Worm (Caenorhabditis elegans) whole organism, L3 larva: Measurements from ENCODE around the gene col-145.

Experiments
- aly-2 ChIP-seq: fragments of 150-350 bp; optimal IDR thresholded peaks from 2 replicates; lab custom pipeline; 2014; ENCODE audit warnings: missing biosample characterization, missing genetic modification characterization
- ama-1 ChIP-seq: fragments of 150-350 bp; optimal IDR thresholded peaks from 2 replicates; lab custom pipeline; 2018
- ceh-28 ChIP-seq: fragments of 150-350 bp; optimal IDR thresholded peaks from 2 replicates; lab custom pipeline; 2014; ENCODE audit warnings: missing biosample characterization, missing genetic modification reagents, missing genetic modification characterization
- daf-12 ChIP-seq: fragments of 150-350 bp; optimal IDR thresholded peaks from 2 replicates; lab custom pipeline; 2014; ENCODE audit warnings: missing biosample characterization, missing genetic modification reagents, missing genetic modification characterization
- egl-5 ChIP-seq: fragments of 150-350 bp; optimal IDR thresholded peaks from 2 replicates; lab custom pipeline; 2017; ENCODE audit warnings: missing biosample characterization, missing genetic modification reagents, missing genetic modification characterization, inconsistent platforms
- elt-1 ChIP-seq: fragments of 150-350 bp; optimal IDR thresholded peaks from 2 replicates; lab custom pipeline; 2014; ENCODE audit warnings: missing biosample characterization, missing genetic modification characterization
- elt-2 ChIP-seq: sonication (generic microtip); optimal IDR thresholded peaks from 2 replicates; lab custom pipeline; 2016; ENCODE audit warnings: missing genetic modification reagents, mild to moderate bottlenecking, missing genetic modification characterization, missing compliant biosample characterization
- elt-3 ChIP-seq, 3 experiments: fragments of 150-350 bp in 1 of 3; sonication (generic microtip) in 2 of 3; optimal IDR thresholded peaks; 2 replicates in 2 of 3; 4 replicates in 1 of 3; lab custom pipeline; 2014 to 2017; ENCODE audit warnings: missing biosample characterization in 3 of 3, missing genetic modification characterization in 3 of 3
- fos-1 ChIP-seq: fragments of 150-350 bp; optimal IDR thresholded peaks from 2 replicates; lab custom pipeline; 2014; ENCODE audit warnings: missing biosample characterization, missing genetic modification characterization
- hmg-11 ChIP-seq: sonication (generic microtip); optimal IDR thresholded peaks from 2 replicates; lab custom pipeline; 2016; ENCODE audit warnings: missing genetic modification characterization, missing compliant biosample characterization
- jun-1 ChIP-seq: fragments of 150-350 bp; optimal IDR thresholded peaks from 2 replicates; lab custom pipeline; 2014; ENCODE audit warnings: missing biosample characterization, missing genetic modification reagents, missing genetic modification characterization
- lin-15B ChIP-seq: fragments of 150-350 bp; optimal IDR thresholded peaks from 2 replicates; lab custom pipeline; 2014; ENCODE audit warnings: missing biosample characterization, missing genetic modification characterization
- lin-39 ChIP-seq: fragments of 150-350 bp; optimal IDR thresholded peaks from 2 replicates; lab custom pipeline; 2018; ENCODE audit warnings: missing biosample characterization, missing genetic modification reagents, missing genetic modification characterization
- lsy-12 ChIP-seq: sonication (generic microtip); optimal IDR thresholded peaks from 2 replicates; lab custom pipeline; 2016; ENCODE audit warnings: mild to moderate bottlenecking, missing genetic modification characterization, missing compliant biosample characterization
- mdl-1 ChIP-seq: fragments of 150-350 bp; optimal IDR thresholded peaks from 2 replicates; lab custom pipeline; 2014; ENCODE audit warnings: missing biosample characterization, missing genetic modification characterization
- mml-1 ChIP-seq: fragments of 150-350 bp; sonication (generic microtip); optimal IDR thresholded peaks from 3 replicates; lab custom pipeline; 2014; ENCODE audit warnings: missing biosample characterization, missing genetic modification characterization
- nfya-1 ChIP-seq: sonication (generic microtip); optimal IDR thresholded peaks from 2 replicates; lab custom pipeline; 2017; ENCODE audit warnings: missing genetic modification characterization, mild to moderate bottlenecking, missing compliant biosample characterization, antibody characterized with exemption, moderate library complexity; ENCODE audit not compliant: insufficient read depth
- nhr-11 ChIP-seq: fragments of 150-350 bp; optimal IDR thresholded peaks from 2 replicates; lab custom pipeline; 2014; ENCODE audit warnings: missing biosample characterization, missing genetic modification characterization
- nhr-12 ChIP-seq: fragments of 150-350 bp; optimal IDR thresholded peaks from 2 replicates; lab custom pipeline; 2014; ENCODE audit warnings: missing biosample characterization, missing genetic modification characterization
- nhr-23 ChIP-seq: fragments of 150-350 bp; optimal IDR thresholded peaks from 2 replicates; lab custom pipeline; 2014; ENCODE audit warnings: missing biosample characterization, missing genetic modification reagents, missing genetic modification characterization
- nhr-237 ChIP-seq: fragments of 150-350 bp; optimal IDR thresholded peaks from 2 replicates; lab custom pipeline; 2014; ENCODE audit warnings: missing biosample characterization, missing genetic modification characterization
- nhr-28 ChIP-seq: fragments of 150-350 bp; optimal IDR thresholded peaks from 2 replicates; lab custom pipeline; 2014; ENCODE audit warnings: missing biosample characterization, missing genetic modification characterization
- nhr-43 ChIP-seq: sonication (generic microtip); optimal IDR thresholded peaks from 2 replicates; lab custom pipeline; 2016; ENCODE audit warnings: mild to moderate bottlenecking, missing genetic modification characterization, missing compliant biosample characterization; ENCODE audit not compliant: poor library complexity, severe bottlenecking
- nhr-77 ChIP-seq: fragments of 150-350 bp; optimal IDR thresholded peaks from 2 replicates; lab custom pipeline; 2014; ENCODE audit warnings: missing biosample characterization, missing genetic modification characterization
- pha-4 ChIP-seq: fragments of 150-350 bp; optimal IDR thresholded peaks from 2 replicates; lab custom pipeline; 2014; ENCODE audit warnings: missing biosample characterization, missing genetic modification reagents, missing genetic modification characterization
- pqm-1 ChIP-seq: fragments of 150-350 bp; optimal IDR thresholded peaks from 2 replicates; lab custom pipeline; 2017; ENCODE audit warnings: missing biosample characterization, missing genetic modification characterization, inconsistent platforms
- sea-2 ChIP-seq: fragments of 150-350 bp; sonication (generic microtip); optimal IDR thresholded peaks from 4 replicates; lab custom pipeline; 2014; ENCODE audit warnings: missing biosample characterization, missing genetic modification reagents, missing genetic modification characterization
- skn-1 ChIP-seq: fragments of 150-350 bp; optimal IDR thresholded peaks from 2 replicates; lab custom pipeline; 2014; ENCODE audit warnings: missing biosample characterization, missing genetic modification characterization
- snpc-4 ChIP-seq: fragments of 150-350 bp; optimal IDR thresholded peaks from 2 replicates; lab custom pipeline; 2014; ENCODE audit warnings: missing biosample characterization, missing genetic modification characterization
- tbx-2 ChIP-seq: sonication (generic microtip); optimal IDR thresholded peaks from 2 replicates; lab custom pipeline; 2016; ENCODE audit warnings: mild to moderate bottlenecking, missing genetic modification characterization, missing compliant biosample characterization
- unc-62 ChIP-seq: fragments of 150-350 bp; sonication (generic microtip); optimal IDR thresholded peaks from 4 replicates; lab custom pipeline; 2014; ENCODE audit warnings: missing biosample characterization, missing genetic modification reagents, missing genetic modification characterization
- zag-1 ChIP-seq: fragments of 150-350 bp; optimal IDR thresholded peaks from 2 replicates; lab custom pipeline; 2014; ENCODE audit warnings: missing biosample characterization, missing genetic modification characterization
- ztf-11 ChIP-seq: fragments of 150-350 bp; optimal IDR thresholded peaks from 2 replicates; lab custom pipeline; 2014; ENCODE audit warnings: missing biosample characterization, missing genetic modification characterization
- ztf-4 ChIP-seq: fragments of 150-350 bp; optimal IDR thresholded peaks from 2 replicates; lab custom pipeline; 2014; ENCODE audit warnings: missing biosample characterization, missing genetic modification characterization

Gene col-145

DNA sequence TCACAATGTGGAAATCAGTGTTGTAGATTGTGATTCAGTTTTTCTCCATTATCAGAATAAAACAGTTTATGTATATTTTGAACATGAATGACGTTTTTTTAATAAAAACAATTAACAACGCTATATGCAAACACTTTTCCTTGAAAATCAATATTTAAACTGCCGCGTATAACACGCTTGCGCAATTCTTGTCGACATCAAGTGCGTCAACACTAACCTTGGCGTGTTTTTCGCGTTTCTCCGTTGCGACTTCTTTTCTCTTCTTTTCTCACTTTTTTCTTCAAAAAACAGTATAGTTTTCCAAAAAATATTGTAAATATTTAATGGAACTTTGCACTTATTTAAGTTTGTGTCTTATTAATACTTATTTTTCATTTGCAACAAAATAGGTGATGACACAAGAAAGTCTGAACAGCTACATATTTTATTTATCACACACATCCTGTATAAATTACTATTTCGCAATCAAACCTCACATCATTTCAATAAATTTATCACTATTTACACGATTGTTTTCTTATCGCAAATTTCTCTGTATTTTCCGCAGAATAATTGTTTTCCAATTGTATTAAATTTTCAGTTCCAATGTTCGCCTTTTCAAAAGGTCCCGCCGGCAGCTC is 12.5 kb upstream of the col-145 start, which contains the start of gene spas-1 (continued):
- TF ChIP-seq tbx-2 (tag; lab: Kevin White, UChicago) (peak; percentile 76), ztf-11 (tag; lab: Kevin White, UChicago) (no peak), nhr-11 (tag; lab: Kevin White, UChicago) (no peak), nhr-237 (tag; lab: Kevin White, UChicago) (no peak), zag-1 (tag; lab: Kevin White, UChicago) (no peak), elt-2 (tag; lab: Kevin White, UChicago) (peak; percentile 71), nhr-23 (tag; lab: Kevin White, UChicago) (peak; percentile 89), sea-2 (no peak), mml-1 (tag; lab: Kevin White, UChicago) (no peak), fos-1 (tag; lab: Kevin White, UChicago) (no peak), pqm-1 (tag; lab: Kevin White, UChicago) (peak; percentile 73), hmg-11 (peak; percentile 71), jun-1 (tag; lab: Kevin White, UChicago) (peak; percentile 71), lin-15B (tag; lab: Kevin White, UChicago) (peak; percentile 88), daf-12 (tag; lab: Kevin White, UChicago) (no peak), lin-39 (tag; lab: Kevin White, UChicago) (peak; percentile 7), snpc-4 (peak; percentile 88), elt-1 (tag; lab: Kevin White, UChicago) (peak; percentile 37), unc-62 (GFP tag; lab: Kevin White, UChicago) (peak; percentile 60), nhr-43 (tag; lab: Kevin White, UChicago) (peak; percentile 77), egl-5 (peak; percentile 67), ama-1 (peak; percentile 41), nhr-77 (tag; lab: Kevin White, UChicago) (no peak)

DNA sequence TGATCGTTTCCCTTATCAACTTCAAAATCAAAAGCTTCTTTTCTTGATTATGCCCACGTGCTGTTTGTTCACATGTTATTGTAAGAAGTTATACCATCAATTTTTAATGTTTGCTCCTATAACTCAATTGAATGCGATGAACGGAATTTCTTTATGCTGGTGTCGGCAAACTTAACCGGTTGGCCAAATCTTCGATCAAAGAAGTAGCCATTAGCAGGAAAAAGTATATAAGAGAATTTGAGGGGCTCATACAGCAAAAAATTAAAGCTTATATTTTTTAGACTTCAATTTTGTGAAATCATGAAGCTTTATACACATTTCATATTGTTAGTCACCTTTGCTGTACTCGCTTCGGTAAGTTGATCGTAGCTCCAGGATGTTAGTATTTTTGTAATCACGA is 11.0 kb upstream of the col-145 start, which contains the start of gene pqn-16:
Gene pqn-16 (plus strand): TSS at position 301 of the 400 bp plus-strand sequence.
- TF ChIP-seq ztf-4 (tag; lab: Kevin White, UChicago) (no peak), tbx-2 (tag; lab: Kevin White, UChicago) (no peak), aly-2 (tag; lab: Kevin White, UChicago) (no peak), sea-2 (no peak), lsy-12 (tag; lab: Kevin White, UChicago) (no peak), mml-1 (tag; lab: Kevin White, UChicago) (no peak), ztf-11 (tag; lab: Kevin White, UChicago) (no peak), lin-15B (tag; lab: Kevin White, UChicago) (no peak), ceh-28 (tag; lab: Kevin White, UChicago) (no peak), daf-12 (tag; lab: Kevin White, UChicago) (no peak), nhr-28 (tag; lab: Kevin White, UChicago) (no peak), mdl-1 (tag; lab: Kevin White, UChicago) (no peak), elt-2 (tag; lab: Kevin White, UChicago) (no peak), nhr-12 (tag; lab: Kevin White, UChicago) (no peak), elt-3 (tag; optimal IDR thresholded peaks at IDR 0.05; lab: Kevin White, UChicago) (no peak)

DNA sequence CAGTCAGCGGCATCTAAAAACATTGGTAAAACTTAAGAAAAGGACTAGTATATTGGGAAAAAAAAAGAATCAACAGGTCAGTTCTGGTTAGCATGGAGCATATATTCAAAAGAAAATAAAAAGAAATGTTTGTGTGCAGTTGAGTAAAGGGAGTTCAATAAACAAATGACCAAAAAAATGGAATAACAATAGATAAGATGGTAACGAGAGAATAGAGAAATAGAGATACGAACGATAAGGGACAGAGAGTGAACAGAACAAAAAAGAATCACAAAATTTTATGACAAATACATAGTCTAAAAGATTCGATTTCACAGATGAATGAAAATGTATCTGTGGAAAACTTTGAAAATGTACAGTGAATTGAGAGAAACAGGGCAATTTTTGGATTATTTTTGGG is 10.2 kb upstream of the col-145 start, which contains the start of gene gad-3:
Gene gad-3 (minus strand): TSS at position 17 of the 400 bp plus-strand sequence.
- TF ChIP-seq mml-1 (tag; lab: Kevin White, UChicago): no peak
- no peak for TF ChIP-seq ceh-28 (tag; lab: Kevin White, UChicago)
- no peak for TF ChIP-seq nhr-237 (tag; lab: Kevin White, UChicago)
- no peak for TF ChIP-seq aly-2 (tag; lab: Kevin White, UChicago)
- no peak for TF ChIP-seq nhr-12 (tag; lab: Kevin White, UChicago)
- TF ChIP-seq daf-12 (tag; lab: Kevin White, UChicago): no peak
- peak; percentile 52 for TF ChIP-seq pqm-1 (tag; lab: Kevin White, UChicago)
- TF ChIP-seq nfya-1: no peak
- no peak for TF ChIP-seq hmg-11
- TF ChIP-seq skn-1 (tag; lab: Kevin White, UChicago): no peak
- no peak for TF ChIP-seq mdl-1 (tag; lab: Kevin White, UChicago)
- no peak for TF ChIP-seq lsy-12 (tag; lab: Kevin White, UChicago)
- peak; percentile 52 for TF ChIP-seq pha-4 (tag; lab: Kevin White, UChicago)
- TF ChIP-seq elt-2 (tag; lab: Kevin White, UChicago): peak; percentile 63
- TF ChIP-seq, all 47 proteins: peak for 3
